Worm (Caenorhabditis elegans): ENCODE measurements around the gene C55A1.1.
"Not testable (repeated sequence)": the region's sequence is repeated elsewhere in the genome, so short reads cannot be mapped to it uniquely, and the experiment has no call there.

- TF ChIP-seq mep-1 (tag; optimal IDR thresholded peaks at IDR 0.05); mdl-1 (tag; optimal IDR thresholded peaks at IDR 0.05); ztf-4 (tag; optimal IDR thresholded peaks at IDR 0.05); unc-30 (tag; optimal IDR thresholded peaks at IDR 0.05); tbx-2 (tag; optimal IDR thresholded peaks at IDR 0.05); vab-15 (tag; optimal IDR thresholded peaks at IDR 0.05); alr-1 (tag; optimal IDR thresholded peaks at IDR 0.05; ENCODE audit: borderline replicate concordance); ceh-8 (GFP tag; optimal IDR thresholded peaks at IDR 0.05); blmp-1 (tag; optimal IDR thresholded peaks at IDR 0.05); nhr-90 (tag; optimal IDR thresholded peaks at IDR 0.05; ENCODE audit: poor library complexity): not testable (repeated sequence)
These were observed 21.9 kb upstream of the C55A1.1 start, which contains the start of gene B0391.14 for ce11 chrV:15599762-15600161.
